Fruit fly (Drosophila melanogaster) whole organism, embryonic: ENCODE data around the gene Parg.

ENCODE experiments used
- Atf-2 ChIP-seq: fragments of 200-800 bp; sonication (Bioruptor generic); optimal IDR thresholded peaks from 2 replicates; lab custom pipeline; 2016; ENCODE audit warnings: missing biosample characterization, missing genetic modification characterization
- CG10209 ChIP-seq: fragments of 200-800 bp; sonication (Bioruptor generic); optimal IDR thresholded peaks from 3 replicates; lab custom pipeline; 2017; ENCODE audit warnings: missing biosample characterization, mild to moderate bottlenecking, missing genetic modification characterization, missing genetic modification reagents
- CG12391 ChIP-seq: fragments of 200-800 bp; sonication (Bioruptor generic); optimal IDR thresholded peaks from 3 replicates; lab custom pipeline; 2018; ENCODE audit warnings: missing biosample characterization, mild to moderate bottlenecking, missing genetic modification characterization, moderate library complexity
- CG12769 ChIP-seq: fragments of 200-800 bp; sonication (Bioruptor generic); optimal IDR thresholded peaks from 2 replicates; lab custom pipeline; 2019; ENCODE audit warnings: missing biosample characterization, mild to moderate bottlenecking, missing genetic modification characterization, moderate library complexity
- CG13123 ChIP-seq: fragments of 200-800 bp; sonication (Bioruptor generic); optimal IDR thresholded peaks from 2 replicates; lab custom pipeline; 2016; ENCODE audit warnings: missing biosample characterization, missing genetic modification characterization
- CG13624 ChIP-seq: fragments of 200-800 bp; sonication (Bioruptor generic); optimal IDR thresholded peaks from 2 replicates; lab custom pipeline; 2016; ENCODE audit warnings: missing biosample characterization, missing genetic modification characterization
- CG1792 ChIP-seq: fragments of 200-800 bp; sonication (Bioruptor generic); optimal IDR thresholded peaks from 2 replicates; lab custom pipeline; 2016; ENCODE audit warnings: missing biosample characterization, missing genetic modification characterization
- CG18011 ChIP-seq: fragments of 200-800 bp; sonication (Bioruptor generic); optimal IDR thresholded peaks from 2 replicates; lab custom pipeline; 2017; ENCODE audit warnings: missing biosample characterization, missing genetic modification characterization, mild to moderate bottlenecking, moderate library complexity, missing genotype
- CG18262 ChIP-seq: fragments of 200-800 bp; optimal IDR thresholded peaks from 3 replicates; lab custom pipeline; 2019; ENCODE audit warnings: missing biosample characterization, mild to moderate bottlenecking, missing genetic modification characterization, moderate library complexity
- CG18599 ChIP-seq: fragments of 200-800 bp; sonication (Bioruptor generic); optimal IDR thresholded peaks from 3 replicates; lab custom pipeline; 2017; ENCODE audit warnings: missing biosample characterization, missing genetic modification characterization, mild to moderate bottlenecking, moderate library complexity, missing genetic modification reagents
- CG18764 ChIP-seq: fragments of 200-800 bp; sonication (Bioruptor generic); optimal IDR thresholded peaks from 3 replicates; lab custom pipeline; 2016; ENCODE audit warnings: missing biosample characterization, missing genetic modification characterization
- CG2116 ChIP-seq: fragments of 200-800 bp; sonication (Bioruptor generic); optimal IDR thresholded peaks from 3 replicates; lab custom pipeline; 2018; ENCODE audit warnings: missing biosample characterization, mild to moderate bottlenecking, missing genetic modification characterization
- CG2712 ChIP-seq: fragments of 200-800 bp; optimal IDR thresholded peaks from 3 replicates; lab custom pipeline; 2019; ENCODE audit warnings: missing biosample characterization, mild to moderate bottlenecking, missing genetic modification characterization, moderate library complexity
- CG30403 ChIP-seq: fragments of 200-800 bp; sonication (Bioruptor generic); optimal IDR thresholded peaks from 3 replicates; lab custom pipeline; 2016; ENCODE audit warnings: missing biosample characterization, missing genetic modification characterization
- CG43689 ChIP-seq: fragments of 200-800 bp; sonication (Bioruptor generic); IDR thresholded peaks from 2 replicates; pipeline ENCODE4 v1.3.6; 2022; ENCODE audit warnings: missing biosample characterization, missing genetic modification characterization
- CG4707 ChIP-seq: fragments of 200-800 bp; sonication (Bioruptor generic); optimal IDR thresholded peaks from 2 replicates; lab custom pipeline; 2018; ENCODE audit warnings: missing biosample characterization, mild to moderate bottlenecking, missing genetic modification characterization, moderate library complexity
- CG6175 ChIP-seq: fragments of 200-800 bp; sonication (Bioruptor generic); IDR thresholded peaks from 3 replicates; pipeline ENCODE4 v1.3.6; 2022; ENCODE audit warnings: missing biosample characterization, missing genetic modification characterization
- CG6813 ChIP-seq: fragments of 200-800 bp; sonication (Bioruptor generic); optimal IDR thresholded peaks from 2 replicates; lab custom pipeline; 2017; ENCODE audit warnings: missing biosample characterization, missing genetic modification characterization, mild to moderate bottlenecking, moderate library complexity, missing genetic modification reagents
- CG8388 ChIP-seq: fragments of 200-800 bp; sonication (Bioruptor generic); optimal IDR thresholded peaks from 2 replicates; lab custom pipeline; 2019; ENCODE audit warnings: missing biosample characterization, mild to moderate bottlenecking, missing genetic modification characterization, moderate library complexity
- CG9609 ChIP-seq: fragments of 200-800 bp; sonication (Bioruptor generic); optimal IDR thresholded peaks from 3 replicates; lab custom pipeline; 2016; ENCODE audit warnings: missing biosample characterization, missing genetic modification characterization
- CG9876 ChIP-seq: fragments of 200-800 bp; sonication (Bioruptor generic); optimal IDR thresholded peaks from 2 replicates; lab custom pipeline; 2016; ENCODE audit warnings: missing biosample characterization, missing genetic modification characterization
- CkIIα-i1 ChIP-seq: fragments of 200-800 bp; sonication (Bioruptor generic); IDR thresholded peaks from 2 replicates; pipeline ENCODE4 v1.3.6; 2022; ENCODE audit warnings: missing biosample characterization, missing genetic modification characterization
- Dp ChIP-seq: fragments of 200-800 bp; sonication (Bioruptor generic); optimal IDR thresholded peaks from 2 replicates; lab custom pipeline; 2018; ENCODE audit warnings: missing biosample characterization, mild to moderate bottlenecking, missing genetic modification characterization, moderate library complexity
- ERR ChIP-seq: fragments of 200-800 bp; sonication (Bioruptor generic); optimal IDR thresholded peaks from 2 replicates; lab custom pipeline; 2016; ENCODE audit warnings: missing biosample characterization, missing genetic modification characterization
- HLH3B ChIP-seq: fragments of 200-800 bp; sonication (Bioruptor generic); IDR thresholded peaks from 2 replicates; pipeline ENCODE4 v1.3.6; 2022; ENCODE audit warnings: missing biosample characterization, missing genetic modification characterization
- Hr39 ChIP-seq: fragments of >200 bp; optimal IDR thresholded peaks from 2 replicates; lab custom pipeline; 2017
- Lhr ChIP-seq: fragments of 200-800 bp; sonication (Bioruptor generic); optimal IDR thresholded peaks from 3 replicates; lab custom pipeline; 2017; ENCODE audit warnings: mild to moderate bottlenecking, missing biosample characterization, missing genetic modification reagents, missing genetic modification characterization
- NC2β ChIP-seq: fragments of 200-800 bp; sonication (Bioruptor generic); optimal IDR thresholded peaks from 2 replicates; lab custom pipeline; 2016; ENCODE audit warnings: missing biosample characterization, missing genetic modification characterization
- Sin3A ChIP-seq: fragments of >200 bp; optimal IDR thresholded peaks from 2 replicates; lab custom pipeline; 2018
- Six4 ChIP-seq: fragments of 200-800 bp; sonication (Bioruptor generic); optimal IDR thresholded peaks from 2 replicates; lab custom pipeline; 2016; ENCODE audit warnings: missing biosample characterization, missing genetic modification characterization
- Ssrp ChIP-seq: fragments of 200-800 bp; sonication (Bioruptor generic); optimal IDR thresholded peaks from 2 replicates; lab custom pipeline; 2018; ENCODE audit warnings: missing biosample characterization, mild to moderate bottlenecking, missing genetic modification characterization, moderate library complexity
- TFAM ChIP-seq: fragments of 200-800 bp; sonication (Bioruptor generic); optimal IDR thresholded peaks from 2 replicates; lab custom pipeline; 2017; ENCODE audit warnings: missing biosample characterization, missing genetic modification characterization, inconsistent platforms
- ab ChIP-seq: fragments of 200-800 bp; sonication (Bioruptor generic); optimal IDR thresholded peaks from 2 replicates; lab custom pipeline; 2016; ENCODE audit warnings: missing biosample characterization, missing genetic modification characterization
- al ChIP-seq: fragments of 200-800 bp; sonication (Bioruptor generic); IDR thresholded peaks from 2 replicates; pipeline ENCODE4 v1.3.6; 2022; ENCODE audit warnings: missing biosample characterization, missing genetic modification characterization
- amos ChIP-seq: fragments of 200-800 bp; sonication (Bioruptor generic); IDR thresholded peaks from 2 replicates; pipeline ENCODE4 v1.3.6; 2022; ENCODE audit warnings: missing biosample characterization, missing genetic modification characterization; ENCODE audit not compliant: partially characterized antibody
- ap ChIP-seq: fragments of 200-800 bp; sonication (Bioruptor generic); IDR thresholded peaks from 2 replicates; pipeline ENCODE4 v1.3.6; 2022; ENCODE audit warnings: missing biosample characterization, missing genetic modification characterization
- bbx ChIP-seq: fragments of 200-800 bp; sonication (Bioruptor generic); IDR thresholded peaks from 2 replicates; pipeline ENCODE4 v1.3.6; 2022; ENCODE audit warnings: missing biosample characterization, missing genetic modification characterization; ENCODE audit not compliant: partially characterized antibody
- chinmo ChIP-seq: fragments of 200-800 bp; sonication (Bioruptor generic); IDR thresholded peaks from 4 replicates; pipeline ENCODE4 v1.3.6; 2022; ENCODE audit warnings: missing biosample characterization, missing genetic modification characterization; ENCODE audit not compliant: partially characterized antibody
- croc ChIP-seq: fragments of 200-800 bp; sonication (Bioruptor generic); conservative IDR thresholded peaks from 3 replicates; pipeline ENCODE4 v1.3.6; 2022; ENCODE audit warnings: missing biosample characterization, missing genetic modification characterization
- dan ChIP-seq: fragments of 200-800 bp; sonication (Bioruptor generic); IDR thresholded peaks from 2 replicates; pipeline ENCODE4 v1.3.6; 2022; ENCODE audit warnings: missing biosample characterization, missing genetic modification characterization
- ems ChIP-seq: fragments of 200-800 bp; sonication (Bioruptor generic); optimal IDR thresholded peaks from 3 replicates; lab custom pipeline; 2016; ENCODE audit warnings: missing biosample characterization, missing genetic modification characterization
- h ChIP-seq: fragments of >200 bp; optimal IDR thresholded peaks from 2 replicates; lab custom pipeline; 2017
- hb ChIP-seq: fragments of 200-800 bp; sonication (Bioruptor generic); IDR thresholded peaks from 3 replicates; pipeline ENCODE4 v1.3.6; 2022; ENCODE audit warnings: missing biosample characterization, missing genetic modification characterization; ENCODE audit not compliant: partially characterized antibody
- kay ChIP-seq: fragments of 200-800 bp; sonication (Bioruptor generic); optimal IDR thresholded peaks from 2 replicates; lab custom pipeline; 2016; ENCODE audit warnings: missing biosample characterization, missing genetic modification characterization
- nau ChIP-seq: fragments of 200-800 bp; sonication (Bioruptor generic); optimal IDR thresholded peaks from 3 replicates; lab custom pipeline; 2017; ENCODE audit warnings: missing biosample characterization, mild to moderate bottlenecking, missing genetic modification characterization, missing genetic modification reagents
- onecut ChIP-seq: fragments of 200-800 bp; sonication (Bioruptor generic); IDR thresholded peaks from 2 replicates; pipeline ENCODE4 v1.3.6; 2022; ENCODE audit warnings: missing biosample characterization, missing genetic modification characterization
- p53 ChIP-seq: fragments of 200-800 bp; sonication (Bioruptor generic); optimal IDR thresholded peaks from 2 replicates; lab custom pipeline; 2016; ENCODE audit warnings: missing biosample characterization, missing genetic modification characterization
- sd ChIP-seq: fragments of 200-800 bp; sonication (Bioruptor generic); optimal IDR thresholded peaks from 3 replicates; lab custom pipeline; 2018; ENCODE audit warnings: missing biosample characterization, mild to moderate bottlenecking, missing genetic modification characterization, moderate library complexity
- sens ChIP-seq: fragments of 200-800 bp; sonication (Bioruptor generic); peaks from one replicate; lab custom pipeline; 2016; ENCODE audit warnings: missing biosample characterization, missing genetic modification characterization
- sim ChIP-seq: fragments of 200-800 bp; sonication (Bioruptor generic); IDR thresholded peaks from 2 replicates; pipeline ENCODE4 v1.3.6; 2022; ENCODE audit warnings: missing biosample characterization, missing genetic modification characterization
- tna ChIP-seq: fragments of 200-800 bp; sonication (Bioruptor generic); IDR thresholded peaks from 2 replicates; pipeline ENCODE4 v1.3.6; 2022; ENCODE audit warnings: missing biosample characterization, missing genetic modification characterization; ENCODE audit not compliant: partially characterized antibody

The Parg gene

dm6 chrX:3677847-3678411 lies 6.6 kb upstream of the Parg start (continued):
- TF ChIP-seq al (GFP tag; lab: Robert Waterston, UW), result peak; percentile 49; the same call in 1 of the 2 replicates
- TF ChIP-seq CG6813 (GFP tag; lab: Kevin White, UChicago), result peak; percentile 73
- TF ChIP-seq CG10209 (GFP tag; lab: Kevin White, UChicago), result peak; percentile 89
- peak; percentile 91 for TF ChIP-seq Ssrp (tag; lab: Kevin White, UChicago)
- TF ChIP-seq Dp (GFP tag; lab: Kevin White, UChicago), result no peak
- TF ChIP-seq CG43689 (GFP tag; lab: Robert Waterston, UW), result no peak
- peak; percentile 86 for TF ChIP-seq CG8388 (GFP tag; lab: Kevin White, UChicago)
- no peak for TF ChIP-seq CG9609 (GFP tag; lab: Kevin White, UChicago)
- TF ChIP-seq TFAM, result no peak
- peak; percentile 96 for TF ChIP-seq CG18262 (tag; lab: Kevin White, UChicago)
- no peak for TF ChIP-seq CG6175 (GFP tag; lab: Robert Waterston, UW)
- no peak for TF ChIP-seq Atf-2
- peak; percentile 68 for TF ChIP-seq Six4
- peak; percentile 14 for TF ChIP-seq CG4707 (GFP tag; lab: Kevin White, UChicago)
- TF ChIP-seq CG13123 (GFP tag; lab: Kevin White, UChicago), result peak; percentile 35
- TF ChIP-seq CG9876 (GFP tag; lab: Kevin White, UChicago), result no peak
- peak; percentile 89 for TF ChIP-seq CG12391 (tag; lab: Kevin White, UChicago)
- TF ChIP-seq NC2β (GFP tag; lab: Kevin White, UChicago), result no peak
- TF ChIP-seq HLH3B (GFP tag; lab: Robert Waterston, UW), result peak; percentile 59; the same call in 1 of the 2 replicates
- TF ChIP-seq ems, result no peak
- TF ChIP-seq CG18599 (GFP tag; lab: Kevin White, UChicago), result peak; percentile 84
- no peak for TF ChIP-seq bbx (GFP tag; lab: Robert Waterston, UW)
- peak; percentile 7 for TF ChIP-seq CG2116 (GFP tag; lab: Kevin White, UChicago)
- no peak for TF ChIP-seq onecut (GFP tag; lab: Robert Waterston, UW)
- TF ChIP-seq ab (GFP tag; lab: Kevin White, UChicago), result no peak
- TF ChIP-seq CG13624 (GFP tag; lab: Kevin White, UChicago), result no peak
- peak; percentile 58 for TF ChIP-seq sd
- no peak for TF ChIP-seq tna (GFP tag; lab: Robert Waterston, UW)
- peak; percentile 93 for TF ChIP-seq CG2712 (tag; lab: Kevin White, UChicago)
- no peak for TF ChIP-seq Hr39 (lab: Kevin White, UChicago)
- TF ChIP-seq amos (GFP tag; lab: Robert Waterston, UW), result no peak
- TF ChIP-seq sens (GFP tag; lab: Kevin White, UChicago), result peak; percentile 86
- TF ChIP-seq CkIIα-i1 (GFP tag; lab: Robert Waterston, UW), result no peak
- peak; percentile 41 for TF ChIP-seq CG1792
- TF ChIP-seq ap, result no peak; the same call in none of the 2 replicates
- peak; percentile 39 for TF ChIP-seq Lhr (GFP tag; lab: Kevin White, UChicago)
- TF ChIP-seq CG18764 (GFP tag; lab: Kevin White, UChicago), result peak; percentile 37
- TF ChIP-seq croc (GFP tag; lab: Robert Waterston, UW), result peak; percentile 78
- peak; percentile 18; the same call in 2 of the 4 replicates for TF ChIP-seq chinmo (GFP tag; lab: Robert Waterston, UW)
- TF ChIP-seq h (lab: Kevin White, UChicago), result no peak
- no peak for TF ChIP-seq CG12769 (tag; lab: Kevin White, UChicago)
- TF ChIP-seq p53 (GFP tag; lab: Kevin White, UChicago), result no peak
- TF ChIP-seq CG18011 (GFP tag; lab: Kevin White, UChicago), result peak; percentile 15
- TF ChIP-seq ERR (GFP tag; lab: Kevin White, UChicago), result no peak
- no peak for TF ChIP-seq dan (GFP tag; lab: Robert Waterston, UW)
- no peak for TF ChIP-seq Sin3A
- peak; percentile 71 for TF ChIP-seq CG30403 (GFP tag; lab: Kevin White, UChicago)
- TF ChIP-seq kay, result peak; percentile 45
- TF ChIP-seq nau, result peak; percentile 5
- TF ChIP-seq sim (GFP tag; lab: Robert Waterston, UW), result no peak
- no peak for TF ChIP-seq hb (GFP tag; lab: Robert Waterston, UW)
